Worm (Caenorhabditis elegans): ENCODE results near the gene evl-20.

Gene evl-20

ce11 chrII:8420775-8421388 is 23.2 kb upstream of the evl-20 start:
- no peak for TF ChIP-seq ceh-13 (GFP tag; optimal IDR thresholded peaks at IDR 0.05)
- TF ChIP-seq B0310.2 (tag; optimal IDR thresholded peaks at IDR 0.05) = no peak
- no peak for TF ChIP-seq ceh-36 (tag; optimal IDR thresholded peaks at IDR 0.05)
- TF ChIP-seq pes-1 (GFP tag; IDR thresholded peaks at IDR 0.05) = no peak
- TF ChIP-seq tra-4 (tag; optimal IDR thresholded peaks at IDR 0.05) = no peak

- no peak for TF ChIP-seq flt-1 (GFP tag; IDR thresholded peaks at IDR 0.05)
Observed at ce11 chrII:8428758-8428946, 15.5 kb upstream of the evl-20 start, which contains the start of gene F14E5.2. Gene F14E5.2 (minus strand): TSS chrII:8428858.

- TF ChIP-seq pes-1 (GFP tag; IDR thresholded peaks at IDR 0.05) (no peak), F13C5.2 (tag; optimal IDR thresholded peaks at IDR 0.05) (no peak)
Observed at ce11 chrII:8428947-8429919, 14.9 kb upstream of the evl-20 start.

- no peak for TF ChIP-seq flt-1 (GFP tag; IDR thresholded peaks at IDR 0.05)
- no peak for TF ChIP-seq hnd-1 (tag; optimal IDR thresholded peaks at IDR 0.05)
- TF ChIP-seq F13C5.2 (tag; optimal IDR thresholded peaks at IDR 0.05) = no peak
- no peak for TF ChIP-seq ceh-13 (GFP tag; optimal IDR thresholded peaks at IDR 0.05)
- TF ChIP-seq scrt-1 (GFP tag; IDR thresholded peaks at IDR 0.05) = no peak
- TF ChIP-seq tbx-37 (GFP tag; conservative IDR thresholded peaks at IDR 0.05) = no peak
- TF ChIP-seq sea-1 (GFP tag; conservative IDR thresholded peaks at IDR 0.05) = no peak
- no peak for TF ChIP-seq hmg-4 (GFP tag; optimal IDR thresholded peaks at IDR 0.05)
- TF ChIP-seq tbx-11 (GFP tag; IDR thresholded peaks at IDR 0.05) = no peak
- TF ChIP-seq tra-4 (tag; optimal IDR thresholded peaks at IDR 0.05) = no peak
- no peak for TF ChIP-seq hmbx-1 (tag; optimal IDR thresholded peaks at IDR 0.05)
- TF ChIP-seq ama-1 (optimal IDR thresholded peaks at IDR 0.05) = no peak
- TF ChIP-seq pes-1 (GFP tag; IDR thresholded peaks at IDR 0.05) = no peak
- no peak for TF ChIP-seq B0310.2 (tag; optimal IDR thresholded peaks at IDR 0.05)
- TF ChIP-seq ets-7 (tag; optimal IDR thresholded peaks at IDR 0.05) = no peak
- TF ChIP-seq aly-1 (tag; optimal IDR thresholded peaks at IDR 0.05) = no peak
- TF ChIP-seq ceh-36 (tag; optimal IDR thresholded peaks at IDR 0.05) = no peak
Observed at ce11 chrII:8431954-8432353, 12.2 kb upstream of the evl-20 start, which contains the start of gene acp-2. Gene acp-2 (minus strand): TSS chrII:8432054.

ce11 chrII:8435005-8435404 is 9.1 kb upstream of the evl-20 start, which contains the start of gene acp-4:
Gene acp-4 (minus strand): TSS chrII:8435105.
- no peak for TF ChIP-seq tbx-37 (GFP tag; conservative IDR thresholded peaks at IDR 0.05)
- no peak for TF ChIP-seq flt-1 (GFP tag; IDR thresholded peaks at IDR 0.05)
- TF ChIP-seq ama-1 (optimal IDR thresholded peaks at IDR 0.05) = no peak
- TF ChIP-seq ceh-36 (tag; optimal IDR thresholded peaks at IDR 0.05) = no peak
- TF ChIP-seq hmbx-1 (tag; optimal IDR thresholded peaks at IDR 0.05) = no peak
- TF ChIP-seq pes-1 (GFP tag; IDR thresholded peaks at IDR 0.05) = no peak
- TF ChIP-seq hmg-4 (GFP tag; optimal IDR thresholded peaks at IDR 0.05) = no peak
- TF ChIP-seq ceh-13 (GFP tag; optimal IDR thresholded peaks at IDR 0.05) = no peak
- TF ChIP-seq aly-1 (tag; optimal IDR thresholded peaks at IDR 0.05) = no peak
- no peak for TF ChIP-seq hnd-1 (tag; optimal IDR thresholded peaks at IDR 0.05)
- no peak for TF ChIP-seq F13C5.2 (tag; optimal IDR thresholded peaks at IDR 0.05)
- TF ChIP-seq ets-7 (tag; optimal IDR thresholded peaks at IDR 0.05) = no peak

- TF ChIP-seq ceh-36 (tag; optimal IDR thresholded peaks at IDR 0.05) = no peak
- TF ChIP-seq hmg-4 (GFP tag; optimal IDR thresholded peaks at IDR 0.05) = no peak
- TF ChIP-seq scrt-1 (GFP tag; IDR thresholded peaks at IDR 0.05) = no peak
- no peak for TF ChIP-seq F13C5.2 (tag; optimal IDR thresholded peaks at IDR 0.05)
- no peak for TF ChIP-seq ceh-13 (GFP tag; optimal IDR thresholded peaks at IDR 0.05)
- TF ChIP-seq pes-1 (GFP tag; IDR thresholded peaks at IDR 0.05) = no peak
- no peak for TF ChIP-seq aly-1 (tag; optimal IDR thresholded peaks at IDR 0.05)
- TF ChIP-seq tbx-11 (GFP tag; IDR thresholded peaks at IDR 0.05) = no peak
- TF ChIP-seq tbx-37 (GFP tag; conservative IDR thresholded peaks at IDR 0.05) = no peak
- no peak for TF ChIP-seq sea-1 (GFP tag; conservative IDR thresholded peaks at IDR 0.05)
- TF ChIP-seq hmbx-1 (tag; optimal IDR thresholded peaks at IDR 0.05) = no peak
- no peak for TF ChIP-seq ets-7 (tag; optimal IDR thresholded peaks at IDR 0.05)
- no peak for TF ChIP-seq B0310.2 (tag; optimal IDR thresholded peaks at IDR 0.05)
- TF ChIP-seq tra-4 (tag; optimal IDR thresholded peaks at IDR 0.05) = no peak
- TF ChIP-seq ama-1 (optimal IDR thresholded peaks at IDR 0.05) = no peak
- TF ChIP-seq hnd-1 (tag; optimal IDR thresholded peaks at IDR 0.05) = no peak
- TF ChIP-seq flt-1 (GFP tag; IDR thresholded peaks at IDR 0.05) = no peak
Observed at ce11 chrII:8437035-8437434, 7.1 kb upstream of the evl-20 start, which contains the start of gene acp-3. Gene acp-3 (minus strand): TSS chrII:8437135.

- TF ChIP-seq scrt-1 (GFP tag; IDR thresholded peaks at IDR 0.05) = no peak
- no peak for TF ChIP-seq F13C5.2 (tag; optimal IDR thresholded peaks at IDR 0.05)
- TF ChIP-seq hnd-1 (tag; optimal IDR thresholded peaks at IDR 0.05) = no peak
- no peak for TF ChIP-seq ets-7 (tag; optimal IDR thresholded peaks at IDR 0.05)
- TF ChIP-seq B0310.2 (tag; optimal IDR thresholded peaks at IDR 0.05) = no peak
- TF ChIP-seq aly-1 (tag; optimal IDR thresholded peaks at IDR 0.05) = no peak
- no peak for TF ChIP-seq pes-1 (GFP tag; IDR thresholded peaks at IDR 0.05)
- no peak for TF ChIP-seq sea-1 (GFP tag; conservative IDR thresholded peaks at IDR 0.05)
- no peak for TF ChIP-seq ceh-13 (GFP tag; optimal IDR thresholded peaks at IDR 0.05)
- no peak for TF ChIP-seq tbx-37 (GFP tag; conservative IDR thresholded peaks at IDR 0.05)
- TF ChIP-seq tbx-11 (GFP tag; IDR thresholded peaks at IDR 0.05) = no peak
- no peak for TF ChIP-seq ama-1 (optimal IDR thresholded peaks at IDR 0.05)
Observed at ce11 chrII:8438791-8439287, 5.3 kb upstream of the evl-20 start, which contains the start of gene lips-10. Gene lips-10 (plus strand): TSS chrII:8439168.

All from whole organism, early embryonic.